Worm (Caenorhabditis elegans) whole organism, L3 larva: ENCODE results near the gene ttr-21.
A peak's percentile ranks its signal among the peaks of the same experiment; 100 is the strongest.

Experiments used
- R02D3.7 ChIP-seq: fragments of 150-350 bp; optimal IDR thresholded peaks from 2 replicates; lab custom pipeline; 2014; ENCODE audit warnings: missing biosample characterization, missing genetic modification characterization
- ZK546.5 ChIP-seq: sonication (generic microtip); optimal IDR thresholded peaks from 2 replicates; lab custom pipeline; 2017; ENCODE audit warnings: missing biosample characterization, missing genetic modification characterization
- aly-2 ChIP-seq: fragments of 150-350 bp; optimal IDR thresholded peaks from 2 replicates; lab custom pipeline; 2014; ENCODE audit warnings: missing biosample characterization, missing genetic modification characterization
- ama-1 ChIP-seq: fragments of 150-350 bp; optimal IDR thresholded peaks from 2 replicates; lab custom pipeline; 2018
- ceh-16 ChIP-seq: sonication (generic microtip); optimal IDR thresholded peaks from 2 replicates; lab custom pipeline; 2017; ENCODE audit warnings: missing biosample characterization, missing genetic modification characterization
- ceh-28 ChIP-seq: fragments of 150-350 bp; optimal IDR thresholded peaks from 2 replicates; lab custom pipeline; 2014; ENCODE audit warnings: missing biosample characterization, missing genetic modification reagents, missing genetic modification characterization
- ceh-82 ChIP-seq: fragments of 150-350 bp; optimal IDR thresholded peaks from 2 replicates; lab custom pipeline; 2014; ENCODE audit warnings: missing biosample characterization, missing genetic modification characterization
- ceh-9 ChIP-seq: sonication (generic microtip); optimal IDR thresholded peaks from 2 replicates; lab custom pipeline; 2018; ENCODE audit warnings: missing biosample characterization, missing genetic modification characterization
- daf-12 ChIP-seq: fragments of 150-350 bp; optimal IDR thresholded peaks from 2 replicates; lab custom pipeline; 2014; ENCODE audit warnings: missing biosample characterization, missing genetic modification reagents, missing genetic modification characterization
- egl-5 ChIP-seq: fragments of 150-350 bp; optimal IDR thresholded peaks from 2 replicates; lab custom pipeline; 2017; ENCODE audit warnings: missing biosample characterization, missing genetic modification reagents, missing genetic modification characterization, inconsistent platforms
- elt-1 ChIP-seq: fragments of 150-350 bp; optimal IDR thresholded peaks from 2 replicates; lab custom pipeline; 2014; ENCODE audit warnings: missing biosample characterization, missing genetic modification characterization
- elt-2 ChIP-seq: sonication (generic microtip); optimal IDR thresholded peaks from 2 replicates; lab custom pipeline; 2016; ENCODE audit warnings: missing genetic modification reagents, mild to moderate bottlenecking, missing genetic modification characterization, missing compliant biosample characterization
- elt-3 ChIP-seq, 3 experiments: fragments of 150-350 bp in 1 of 3; sonication (generic microtip) in 2 of 3; optimal IDR thresholded peaks; 2 replicates in 2 of 3; 4 replicates in 1 of 3; lab custom pipeline; 2014 to 2017; ENCODE audit warnings: missing biosample characterization in 3 of 3, missing genetic modification characterization in 3 of 3
- eor-1 ChIP-seq, 2 experiments: fragments of 150-350 bp; optimal IDR thresholded peaks; 2 replicates each; lab custom pipeline; 2014 to 2018; ENCODE audit warnings: missing biosample characterization in 2 of 2, missing genetic modification characterization in 2 of 2
- fkh-2 ChIP-seq: fragments of 150-350 bp; optimal IDR thresholded peaks from 2 replicates; lab custom pipeline; 2014; ENCODE audit warnings: missing biosample characterization, missing genetic modification reagents, missing genetic modification characterization
- jun-1 ChIP-seq: fragments of 150-350 bp; optimal IDR thresholded peaks from 2 replicates; lab custom pipeline; 2014; ENCODE audit warnings: missing biosample characterization, missing genetic modification reagents, missing genetic modification characterization
- lin-15B ChIP-seq: fragments of 150-350 bp; optimal IDR thresholded peaks from 2 replicates; lab custom pipeline; 2014; ENCODE audit warnings: missing biosample characterization, missing genetic modification characterization
- lsy-12 ChIP-seq: sonication (generic microtip); optimal IDR thresholded peaks from 2 replicates; lab custom pipeline; 2016; ENCODE audit warnings: mild to moderate bottlenecking, missing genetic modification characterization, missing compliant biosample characterization
- mml-1 ChIP-seq: fragments of 150-350 bp; sonication (generic microtip); optimal IDR thresholded peaks from 3 replicates; lab custom pipeline; 2014; ENCODE audit warnings: missing biosample characterization, missing genetic modification characterization
- nfya-1 ChIP-seq: sonication (generic microtip); optimal IDR thresholded peaks from 2 replicates; lab custom pipeline; 2017; ENCODE audit warnings: missing genetic modification characterization, mild to moderate bottlenecking, missing compliant biosample characterization, antibody characterized with exemption, moderate library complexity; ENCODE audit not compliant: insufficient read depth
- nhr-11 ChIP-seq: fragments of 150-350 bp; optimal IDR thresholded peaks from 2 replicates; lab custom pipeline; 2014; ENCODE audit warnings: missing biosample characterization, missing genetic modification characterization
- nhr-12 ChIP-seq: fragments of 150-350 bp; optimal IDR thresholded peaks from 2 replicates; lab custom pipeline; 2014; ENCODE audit warnings: missing biosample characterization, missing genetic modification characterization
- nhr-23 ChIP-seq: fragments of 150-350 bp; optimal IDR thresholded peaks from 2 replicates; lab custom pipeline; 2014; ENCODE audit warnings: missing biosample characterization, missing genetic modification reagents, missing genetic modification characterization
- nhr-25 ChIP-seq: sonication (generic microtip); optimal IDR thresholded peaks from 2 replicates; lab custom pipeline; 2017; ENCODE audit warnings: missing biosample characterization, missing genetic modification characterization
- nhr-43 ChIP-seq: sonication (generic microtip); optimal IDR thresholded peaks from 2 replicates; lab custom pipeline; 2016; ENCODE audit warnings: mild to moderate bottlenecking, missing genetic modification characterization, missing compliant biosample characterization; ENCODE audit not compliant: poor library complexity, severe bottlenecking
- nhr-67 ChIP-seq: fragments of 150-350 bp; optimal IDR thresholded peaks from 2 replicates; lab custom pipeline; 2014; ENCODE audit warnings: missing biosample characterization, missing genetic modification characterization
- nhr-76 ChIP-seq: fragments of 150-350 bp; sonication (generic microtip); optimal IDR thresholded peaks from 5 replicates; lab custom pipeline; 2014; ENCODE audit warnings: missing biosample characterization, missing genetic modification characterization
- nhr-77 ChIP-seq: fragments of 150-350 bp; optimal IDR thresholded peaks from 2 replicates; lab custom pipeline; 2014; ENCODE audit warnings: missing biosample characterization, missing genetic modification characterization
- pqm-1 ChIP-seq: fragments of 150-350 bp; optimal IDR thresholded peaks from 2 replicates; lab custom pipeline; 2017; ENCODE audit warnings: missing biosample characterization, missing genetic modification characterization, inconsistent platforms
- sea-2 ChIP-seq: fragments of 150-350 bp; sonication (generic microtip); optimal IDR thresholded peaks from 4 replicates; lab custom pipeline; 2014; ENCODE audit warnings: missing biosample characterization, missing genetic modification reagents, missing genetic modification characterization
- skn-1 ChIP-seq: fragments of 150-350 bp; optimal IDR thresholded peaks from 2 replicates; lab custom pipeline; 2014; ENCODE audit warnings: missing biosample characterization, missing genetic modification characterization
- snpc-4 ChIP-seq: fragments of 150-350 bp; optimal IDR thresholded peaks from 2 replicates; lab custom pipeline; 2014; ENCODE audit warnings: missing biosample characterization, missing genetic modification characterization
- unc-39 ChIP-seq: sonication (generic microtip); optimal IDR thresholded peaks from 4 replicates; lab custom pipeline; 2017; ENCODE audit warnings: missing biosample characterization, missing genetic modification characterization
- unc-62 ChIP-seq: fragments of 150-350 bp; sonication (generic microtip); optimal IDR thresholded peaks from 4 replicates; lab custom pipeline; 2014; ENCODE audit warnings: missing biosample characterization, missing genetic modification reagents, missing genetic modification characterization
- zag-1 ChIP-seq: fragments of 150-350 bp; optimal IDR thresholded peaks from 2 replicates; lab custom pipeline; 2014; ENCODE audit warnings: missing biosample characterization, missing genetic modification characterization
- ztf-11 ChIP-seq: fragments of 150-350 bp; optimal IDR thresholded peaks from 2 replicates; lab custom pipeline; 2014; ENCODE audit warnings: missing biosample characterization, missing genetic modification characterization
- ztf-4 ChIP-seq: fragments of 150-350 bp; optimal IDR thresholded peaks from 2 replicates; lab custom pipeline; 2014; ENCODE audit warnings: missing biosample characterization, missing genetic modification characterization

The ttr-21 gene

DNA sequence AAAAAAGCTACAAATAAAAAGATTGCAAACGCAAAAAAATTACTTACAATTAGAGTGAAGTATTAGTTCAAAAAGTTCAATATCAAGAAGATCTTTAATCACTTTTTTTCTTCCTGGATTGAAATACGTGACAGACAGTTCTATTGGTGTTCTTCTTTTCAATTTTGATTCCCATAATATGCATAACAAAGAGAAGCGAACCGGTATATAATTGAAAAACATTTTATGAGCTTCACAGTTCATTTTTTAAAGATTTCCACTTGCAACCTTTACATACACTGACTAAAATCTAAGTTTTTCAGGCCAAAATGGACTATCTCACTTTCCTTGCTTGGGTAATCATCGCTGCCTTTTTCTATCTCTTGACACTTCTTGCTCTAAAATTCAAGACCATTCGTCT lies 22.3 kb upstream of the ttr-21 start, which contains the start of gene T22G5.1:
TSS of gene T22G5.1 (plus strand) at position 301 of the 400 bp plus-strand sequence.
- no peak for TF ChIP-seq ztf-11 (tag; lab: Kevin White, UChicago)
- no peak for TF ChIP-seq zag-1 (tag; lab: Kevin White, UChicago)
- TF ChIP-seq nfya-1 (tag; lab: Kevin White, UChicago), result no peak
- TF ChIP-seq fkh-2 (tag; lab: Kevin White, UChicago), result no peak
- TF ChIP-seq egl-5 (tag; lab: Kevin White, UChicago), result no peak
- no peak for TF ChIP-seq ceh-16 (tag; lab: Kevin White, UChicago)
- no peak for TF ChIP-seq daf-12 (tag; lab: Kevin White, UChicago)
- TF ChIP-seq lin-15B (tag; lab: Kevin White, UChicago), result no peak
- no peak for TF ChIP-seq nhr-67
- TF ChIP-seq ceh-82 (tag; lab: Kevin White, UChicago), result no peak
- no peak for TF ChIP-seq sea-2 (GFP tag; lab: Kevin White, UChicago)
- TF ChIP-seq unc-62 (GFP tag; lab: Kevin White, UChicago), result no peak
- no peak for TF ChIP-seq lsy-12 (tag; lab: Kevin White, UChicago)
- no peak for TF ChIP-seq eor-1 (tag; optimal IDR thresholded peaks at IDR 0.05; lab: Kevin White, UChicago)
- TF ChIP-seq ZK546.5 (tag; lab: Kevin White, UChicago), result no peak
- TF ChIP-seq unc-39 (tag; lab: Kevin White, UChicago), result no peak

DNA sequence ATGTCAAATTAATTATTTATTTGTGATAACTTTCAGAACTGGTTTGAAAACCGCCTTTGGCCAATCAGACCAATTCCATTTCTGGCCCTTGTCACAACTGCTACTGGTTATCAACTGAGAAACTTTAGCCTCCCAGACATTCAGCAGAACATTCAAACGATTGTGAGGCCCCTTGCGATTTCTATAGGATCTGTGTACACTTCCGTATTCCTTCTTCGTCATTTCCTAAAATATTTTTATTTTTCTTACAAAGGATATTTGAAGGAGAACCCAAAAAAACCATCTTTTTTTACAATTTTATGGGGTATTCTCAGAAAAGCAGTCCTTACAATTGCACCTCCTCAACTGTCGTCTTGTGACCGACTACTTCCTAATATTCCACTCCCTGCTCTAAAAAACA lies 19.1 kb upstream of the ttr-21 start:
- TF ChIP-seq nhr-12 (tag; lab: Kevin White, UChicago), result no peak

DNA sequence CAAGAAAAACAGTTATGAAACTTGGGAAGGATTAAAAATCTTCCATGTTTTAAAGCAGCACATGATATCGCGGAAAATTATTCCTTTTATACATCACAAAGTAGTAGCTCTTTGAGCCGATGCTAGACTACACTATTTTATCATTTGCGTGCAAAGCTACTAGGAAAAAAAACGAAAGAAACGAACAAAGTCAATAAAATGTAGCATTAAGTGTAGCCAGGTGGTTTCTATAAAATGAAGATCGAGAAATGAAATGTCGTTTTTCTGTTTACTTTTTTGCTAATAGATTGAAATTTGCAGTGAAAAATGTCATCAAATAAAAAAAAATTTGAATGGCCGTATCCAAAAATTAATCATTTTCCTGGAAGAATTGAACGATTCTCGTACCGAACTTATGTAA lies 18.7 kb upstream of the ttr-21 start, which contains the start of gene cpt-5:
TSS of gene cpt-5 (plus strand) at position 301 of the 400 bp plus-strand sequence.
- no peak for TF ChIP-seq jun-1 (tag; lab: Kevin White, UChicago)
- TF ChIP-seq, all 47 proteins: peak for 0

DNA sequence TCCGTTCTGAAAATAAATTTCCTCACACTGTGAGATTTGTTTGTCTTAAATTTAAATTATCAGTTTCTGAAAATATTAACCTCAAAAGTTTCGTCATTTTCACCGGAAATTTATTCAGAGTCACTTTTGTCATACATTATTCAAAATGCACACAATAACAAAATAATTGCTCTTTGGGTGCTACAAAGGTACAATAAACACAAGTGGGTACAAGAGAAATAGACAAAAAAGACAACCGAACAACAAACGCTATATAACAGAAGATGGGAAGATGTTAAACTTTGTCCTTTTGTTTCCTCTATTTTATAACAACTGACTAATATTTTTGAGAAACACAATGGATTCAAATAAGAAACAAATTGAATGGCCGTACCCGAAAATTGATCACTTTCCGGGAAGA lies 15.3 kb upstream of the ttr-21 start:
- TF ChIP-seq ztf-11 (tag; lab: Kevin White, UChicago) (no peak), pqm-1 (peak; percentile 2), elt-2 (tag; lab: Kevin White, UChicago) (no peak), nhr-11 (tag; lab: Kevin White, UChicago) (peak; percentile 98)
- TF ChIP-seq, all 47 proteins: peak for 2

DNA sequence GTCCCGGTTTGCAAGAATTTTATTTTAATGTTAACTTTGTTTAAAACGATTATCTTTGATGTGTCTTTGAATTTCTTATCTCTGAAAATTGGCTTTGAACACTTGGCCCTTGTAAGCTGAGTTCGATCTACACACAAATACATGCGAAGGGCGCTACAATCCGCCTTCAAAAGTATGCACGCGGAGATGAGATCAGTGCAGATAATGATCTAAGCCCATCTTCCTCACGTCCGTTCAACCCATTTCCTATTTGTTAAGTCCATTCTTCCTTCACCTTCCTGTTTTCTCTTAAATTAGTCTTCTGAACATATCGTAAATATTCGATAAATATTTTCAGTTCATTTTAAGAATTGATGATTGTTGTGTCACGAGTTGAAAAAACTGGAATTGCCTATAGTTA lies 12.1 kb upstream of the ttr-21 start, which contains the start of gene nhr-175:
TSS of gene nhr-175 (plus strand) at position 339 of the 400 bp plus-strand sequence.
- no peak for TF ChIP-seq sea-2 (GFP tag; lab: Kevin White, UChicago)
- TF ChIP-seq nhr-23 (tag; lab: Kevin White, UChicago), result peak; percentile 50
- no peak for TF ChIP-seq unc-62 (GFP tag; lab: Kevin White, UChicago)
- peak; percentile 92 for TF ChIP-seq elt-1 (tag; lab: Kevin White, UChicago)
- TF ChIP-seq nhr-77 (tag; lab: Kevin White, UChicago), result no peak
- peak; percentile 52 for TF ChIP-seq nhr-25 (tag; lab: Kevin White, UChicago)

DNA sequence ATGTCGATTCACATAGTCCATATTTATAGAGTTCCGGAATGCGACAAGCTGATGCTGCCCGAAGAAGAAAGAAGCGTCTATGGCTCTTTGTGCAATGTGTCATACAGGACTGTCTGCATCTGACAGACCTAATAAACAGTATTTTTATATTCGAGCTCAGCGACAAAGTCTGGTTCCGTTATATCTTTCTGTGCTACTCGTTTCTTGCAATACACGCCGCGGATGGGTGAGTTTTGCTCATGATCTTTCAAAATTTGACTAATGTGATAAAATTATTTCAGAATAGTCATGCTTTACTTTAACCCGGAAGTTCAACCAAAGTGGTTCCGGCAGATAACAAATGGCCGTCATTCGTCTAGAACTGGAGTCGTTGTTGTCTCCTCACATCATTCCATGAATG lies 9.5 kb upstream of the ttr-21 start:
- TF ChIP-seq ceh-9 (no peak), unc-39 (tag; lab: Kevin White, UChicago) (no peak), aly-2 (tag; lab: Kevin White, UChicago) (no peak), pqm-1 (no peak), elt-3 (tag; optimal IDR thresholded peaks at IDR 0.05; lab: Kevin White, UChicago) (no peak), ZK546.5 (tag; lab: Kevin White, UChicago) (no peak), snpc-4 (tag; lab: Kevin White, UChicago) (no peak), nhr-23 (tag; lab: Kevin White, UChicago) (no peak), nhr-67 (no peak), sea-2 (GFP tag; lab: Kevin White, UChicago) (no peak), R02D3.7 (tag; lab: Kevin White, UChicago) (no peak)

DNA sequence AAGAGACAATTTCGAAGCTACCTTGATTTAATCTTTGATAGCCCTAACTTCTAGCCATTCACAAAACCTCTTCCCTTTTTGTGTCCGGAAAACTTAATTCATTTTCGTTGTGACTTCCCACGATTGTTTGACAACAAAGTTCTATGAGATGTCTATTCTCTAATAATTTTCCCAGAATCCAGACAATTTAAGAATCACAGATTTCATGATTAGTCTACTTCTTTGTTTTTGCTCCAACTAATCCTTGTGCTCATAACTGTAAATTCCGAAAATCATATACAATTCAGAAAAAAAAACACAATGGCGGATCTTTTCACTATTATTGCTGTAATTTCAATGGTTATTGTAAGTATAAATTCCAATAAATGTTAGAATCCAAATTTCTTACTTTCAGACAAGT lies 8.3 kb upstream of the ttr-21 start, which contains the start of gene srx-137:
TSS of gene srx-137 (plus strand) at position 301 of the 400 bp plus-strand sequence.
- TF ChIP-seq ztf-4 (tag; lab: Kevin White, UChicago), result no peak
- TF ChIP-seq lsy-12 (tag; lab: Kevin White, UChicago), result no peak
- no peak for TF ChIP-seq ztf-11 (tag; lab: Kevin White, UChicago)
- no peak for TF ChIP-seq nhr-12 (tag; lab: Kevin White, UChicago)
- TF ChIP-seq elt-2 (tag; lab: Kevin White, UChicago), result no peak
- no peak for TF ChIP-seq daf-12 (tag; lab: Kevin White, UChicago)
- no peak for TF ChIP-seq unc-62 (GFP tag; lab: Kevin White, UChicago)
- TF ChIP-seq ama-1 (lab: Kevin White, UChicago), result no peak
- no peak for TF ChIP-seq nhr-43 (tag; lab: Kevin White, UChicago)
- no peak for TF ChIP-seq elt-3 (tag; optimal IDR thresholded peaks at IDR 0.05; lab: Kevin White, UChicago)
- no peak for TF ChIP-seq nhr-76 (tag; lab: Kevin White, UChicago)
- TF ChIP-seq nhr-23 (tag; lab: Kevin White, UChicago), result no peak
- TF ChIP-seq ceh-16 (tag; lab: Kevin White, UChicago), result no peak
- no peak for TF ChIP-seq skn-1 (tag; lab: Kevin White, UChicago)
- TF ChIP-seq nfya-1 (tag; lab: Kevin White, UChicago), result no peak
- no peak for TF ChIP-seq lin-15B (tag; lab: Kevin White, UChicago)
- no peak for TF ChIP-seq mml-1 (tag; lab: Kevin White, UChicago)
- TF ChIP-seq snpc-4 (tag; lab: Kevin White, UChicago), result no peak
- TF ChIP-seq nhr-25 (tag; lab: Kevin White, UChicago), result no peak
- no peak for TF ChIP-seq ceh-28 (tag; lab: Kevin White, UChicago)
